Fruit fly (Drosophila melanogaster): ENCODE results near the gene CG10096.

CG10096 gene

dm6 chr3R:12369135-12369792 is 26.5 kb downstream of the CG10096 start, which contains the start of gene GstD1:
Gene GstD1, minus strand, starts transcription at chr3R:12369268.
- TF ChIP-seq CG8478 (optimal IDR thresholded peaks at IDR 0.05) (no peak), CTCF (optimal IDR thresholded peaks at IDR 0.05) (no peak)

DNA sequence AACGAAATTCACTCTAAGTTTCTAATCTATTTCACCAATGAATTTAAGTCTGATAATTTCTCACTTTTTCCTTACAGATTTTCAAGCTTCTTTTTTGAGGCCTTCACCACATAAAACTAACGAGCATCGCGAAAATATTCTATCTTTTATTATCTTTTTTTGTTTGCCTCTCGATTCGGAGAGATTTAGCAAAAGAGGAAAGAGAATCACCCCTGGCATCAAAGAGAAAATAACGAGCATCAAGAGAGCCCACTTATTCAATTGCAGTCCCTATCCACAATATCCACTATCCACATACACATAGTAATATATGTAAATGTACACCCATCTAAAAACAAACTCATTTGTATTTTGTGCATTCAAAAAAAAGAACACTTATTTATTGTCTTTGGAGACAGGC is 28.3 kb downstream of the CG10096 start, which contains the start of gene GstD9:
GstD9 (minus strand) TSS at position 101 of the 400 bp plus-strand sequence.
- no peak for TF ChIP-seq CTCF (optimal IDR thresholded peaks at IDR 0.05)
- no peak for TF ChIP-seq CG8478 (optimal IDR thresholded peaks at IDR 0.05)

- no peak for TF ChIP-seq CG8478 (optimal IDR thresholded peaks at IDR 0.05)
- TF ChIP-seq CTCF (optimal IDR thresholded peaks at IDR 0.05): no peak
These were observed 29.9 kb downstream of the CG10096 start for dm6 chr3R:12365887-12366286.

- TF ChIP-seq CG8478 (optimal IDR thresholded peaks at IDR 0.05) (no peak), CTCF (optimal IDR thresholded peaks at IDR 0.05) (no peak)
These were observed 30.4 kb downstream of the CG10096 start, which contains the start of gene GstD10 for dm6 chr3R:12365264-12365840. Gene GstD10, minus strand, starts transcription at chr3R:12365735.

DNA sequence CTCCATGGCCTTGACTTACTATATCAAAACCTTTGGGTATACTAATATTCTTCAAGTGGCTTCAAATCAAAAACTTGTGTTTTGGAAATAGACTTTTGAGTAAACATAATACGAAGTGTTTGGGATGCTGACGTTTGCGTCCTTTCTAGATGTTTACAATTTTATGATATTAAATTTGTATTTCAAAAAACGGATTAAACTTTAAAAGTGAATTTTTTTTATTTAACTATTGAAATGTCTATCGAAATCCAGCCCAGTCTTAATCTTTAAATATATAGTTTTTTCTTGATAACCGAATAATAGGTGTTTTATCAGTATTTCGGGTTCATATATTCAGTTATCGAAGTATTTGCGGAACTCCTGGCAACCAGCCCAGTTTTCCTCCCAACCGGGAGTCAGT is 31.2 kb downstream of the CG10096 start, which contains the start of gene Tim17a1:
Tim17a1 (minus strand) TSS at position 101 of the 400 bp plus-strand sequence.
- TF ChIP-seq CG8478 (optimal IDR thresholded peaks at IDR 0.05) (no peak), CTCF (optimal IDR thresholded peaks at IDR 0.05) (no peak)

DNA sequence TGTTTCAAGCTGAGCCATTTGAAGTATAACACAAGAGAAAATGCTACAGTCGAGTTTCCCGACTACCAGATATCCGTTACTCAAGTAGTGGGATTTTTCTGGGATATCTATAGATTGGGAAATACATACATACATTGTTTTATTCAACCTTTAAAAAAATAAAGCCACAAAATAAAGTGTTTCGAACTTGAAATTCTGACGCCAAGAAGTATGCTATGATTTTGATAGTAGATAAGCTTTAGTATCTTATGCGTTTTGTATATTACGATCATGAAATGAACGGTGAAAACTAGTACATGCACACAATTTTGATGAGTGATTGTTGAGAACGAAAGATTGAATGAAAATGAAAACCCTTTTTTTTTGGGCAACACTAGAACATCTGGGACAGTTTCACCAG is 32.2 kb downstream of the CG10096 start:
- TF ChIP-seq CTCF (optimal IDR thresholded peaks at IDR 0.05) (no peak), CG8478 (optimal IDR thresholded peaks at IDR 0.05) (no peak)

DNA sequence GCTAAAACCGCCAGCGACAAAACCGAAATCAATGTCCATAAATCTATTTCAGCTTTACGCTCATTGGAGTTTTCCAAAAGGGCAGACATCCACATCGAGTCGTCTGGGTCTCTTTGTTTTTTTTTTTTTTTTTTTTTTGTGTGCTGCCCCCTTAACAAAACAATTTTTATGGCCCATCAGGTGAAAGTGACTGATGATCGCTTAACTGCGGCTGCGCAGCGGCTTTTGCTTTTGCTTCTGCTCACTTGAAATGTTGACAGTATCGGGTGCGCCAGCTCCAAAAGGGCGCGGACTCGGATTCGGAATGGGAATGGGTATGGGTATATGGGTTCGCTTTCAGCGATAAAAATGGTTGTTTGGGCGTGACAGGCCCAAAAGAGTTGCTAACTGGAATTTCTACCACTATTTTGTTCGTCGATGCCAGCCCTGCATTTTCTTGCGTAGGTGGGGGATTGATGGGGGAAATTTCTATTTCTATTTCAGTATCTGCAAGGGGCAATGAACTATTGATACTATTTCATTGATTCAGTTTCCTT is 33.8 kb downstream of the CG10096 start:
- TF ChIP-seq CTCF (optimal IDR thresholded peaks at IDR 0.05) (no peak), CG8478 (optimal IDR thresholded peaks at IDR 0.05) (no peak)

DNA sequence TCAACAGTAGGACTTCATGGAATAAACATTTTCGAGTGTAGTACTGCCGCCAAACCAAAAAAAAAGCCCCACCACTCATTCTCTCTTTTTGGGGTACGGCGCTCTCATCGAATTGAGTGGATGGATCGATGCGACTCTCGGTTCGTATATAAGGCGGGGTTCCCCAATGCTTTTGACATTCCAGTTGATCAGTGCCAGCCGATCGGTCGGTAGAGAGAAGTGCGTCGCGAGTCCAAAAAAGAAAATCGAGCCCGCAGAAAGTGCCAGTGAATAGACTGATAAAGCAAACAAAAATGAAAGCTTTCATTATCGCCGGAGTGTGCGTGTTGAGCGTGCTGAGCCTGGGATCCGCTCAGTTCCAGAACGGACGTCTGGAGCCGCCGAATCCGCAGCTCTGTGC is 35.9 kb downstream of the CG10096 start, which contains the start of gene CG4115:
CG4115 (plus strand) TSS at position 172 of the 400 bp plus-strand sequence.
- TF ChIP-seq CG8478 (optimal IDR thresholded peaks at IDR 0.05) (no peak), CTCF (optimal IDR thresholded peaks at IDR 0.05) (no peak)

DNA sequence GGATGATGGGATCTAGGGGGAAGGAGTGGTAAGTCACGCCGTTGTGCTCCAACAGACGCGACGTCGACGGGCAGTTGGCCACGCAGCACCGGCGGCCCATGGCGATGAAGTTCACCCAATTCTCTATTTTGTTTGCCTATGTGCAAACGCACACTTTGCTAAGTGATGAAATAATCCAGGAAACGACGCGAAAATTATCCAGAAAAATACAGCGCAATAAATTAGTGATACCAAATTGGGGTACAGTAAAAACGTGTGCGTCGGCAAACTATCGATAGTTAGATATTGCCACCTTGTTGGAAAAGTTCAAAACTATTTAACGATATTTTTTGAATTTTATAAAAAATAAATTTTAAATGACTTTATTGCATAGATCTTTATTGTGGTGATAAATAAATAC is 39.7 kb downstream of the CG10096 start, which contains the start of gene MBD-R2:
MBD-R2 (minus strand) TSS at position 222 of the 400 bp plus-strand sequence.
- TF ChIP-seq CTCF (optimal IDR thresholded peaks at IDR 0.05) (peak in 1 of 2 experiments; percentile 29), CG8478 (optimal IDR thresholded peaks at IDR 0.05) (no peak)

DNA sequence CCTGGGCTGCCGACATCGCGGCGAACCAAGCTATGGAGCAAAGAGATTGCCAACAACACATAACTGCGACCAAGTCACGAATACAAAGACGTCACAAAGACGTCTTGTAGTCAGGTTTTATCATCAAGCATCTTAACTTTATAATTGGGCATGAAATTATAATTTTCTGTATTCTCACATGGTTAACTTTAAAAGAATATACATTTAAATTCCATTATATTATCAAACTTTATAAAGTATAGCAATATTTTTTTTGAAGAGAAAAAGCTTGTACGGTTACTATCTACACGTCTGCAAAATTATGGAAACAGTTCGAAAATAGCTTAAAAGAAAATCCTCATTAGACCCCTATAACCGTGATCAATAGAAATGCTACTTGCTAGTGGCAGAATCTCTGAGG is 43.8 kb downstream of the CG10096 start, which contains the start of gene CG10041:
CG10041 (minus strand) TSS at position 101 of the 400 bp plus-strand sequence.
- no peak for TF ChIP-seq CTCF (optimal IDR thresholded peaks at IDR 0.05)
- no peak for TF ChIP-seq CG8478 (optimal IDR thresholded peaks at IDR 0.05)

DNA sequence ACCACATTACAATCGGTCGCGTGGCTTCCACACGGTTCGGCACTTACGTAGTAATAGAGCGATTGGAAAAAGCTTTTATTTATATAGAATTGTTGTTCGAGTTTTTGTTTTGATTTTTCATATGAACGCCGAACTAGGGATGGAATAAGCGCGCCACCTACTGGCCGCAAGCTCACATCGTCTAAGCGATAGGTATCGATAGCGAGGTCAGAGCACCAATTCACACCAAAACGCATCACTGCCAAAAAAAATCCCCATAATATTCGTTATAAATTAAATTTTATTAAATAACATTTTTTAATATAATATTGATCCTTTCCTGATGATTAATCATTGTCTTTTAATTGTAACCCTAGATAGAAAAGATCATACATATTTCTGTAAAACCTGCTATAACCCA is 45.3 kb downstream of the CG10096 start, which contains the start of gene CG10038:
CG10038 (minus strand) TSS at position 148 of the 400 bp plus-strand sequence.
- TF ChIP-seq CTCF (optimal IDR thresholded peaks at IDR 0.05) (peak; percentile 57 to 85), CG8478 (optimal IDR thresholded peaks at IDR 0.05) (no peak)

- TF ChIP-seq CTCF (optimal IDR thresholded peaks at IDR 0.05) (no peak), CG8478 (optimal IDR thresholded peaks at IDR 0.05) (no peak)
These were observed 48.1 kb downstream of the CG10096 start for dm6 chr3R:12347659-12348058.

dm6 chr3R:12345989-12346388 is 49.8 kb downstream of the CG10096 start:
- no peak for TF ChIP-seq CTCF (optimal IDR thresholded peaks at IDR 0.05)
- TF ChIP-seq CG8478 (optimal IDR thresholded peaks at IDR 0.05): no peak

DNA sequence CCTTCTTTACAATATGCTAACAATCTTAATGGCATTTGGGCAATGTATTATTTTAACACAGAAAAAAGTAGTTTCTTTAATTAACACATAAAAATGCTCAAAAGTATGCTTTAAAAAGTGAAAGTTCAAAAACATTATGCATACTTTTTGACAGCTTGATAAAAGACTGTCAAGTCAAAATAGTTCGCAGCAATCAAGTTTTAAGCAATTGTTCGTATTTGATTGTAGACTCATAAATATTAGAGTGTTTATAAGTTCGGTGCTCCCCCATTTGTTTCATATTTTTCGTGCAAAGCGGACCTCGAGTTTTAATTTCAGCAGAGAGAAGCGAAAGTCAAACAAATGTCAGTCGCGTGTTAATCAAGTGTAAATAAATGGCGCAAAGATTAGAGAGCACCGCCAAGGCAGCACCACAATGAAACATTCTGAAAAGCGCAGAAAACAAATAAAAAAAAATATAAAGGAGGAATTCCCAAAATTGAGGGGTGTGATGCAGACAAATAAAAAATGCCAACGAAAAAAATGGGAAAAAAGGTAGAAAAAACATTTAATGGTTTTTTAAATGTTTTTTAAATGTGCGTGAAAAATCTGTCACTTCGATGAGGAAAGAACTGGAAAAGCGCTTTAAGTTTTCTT is 50.7 kb downstream of the CG10096 start:
- TF ChIP-seq CTCF (optimal IDR thresholded peaks at IDR 0.05) (no peak), CG8478 (optimal IDR thresholded peaks at IDR 0.05) (no peak)

- TF ChIP-seq CTCF (optimal IDR thresholded peaks at IDR 0.05): no peak
- TF ChIP-seq CG8478 (optimal IDR thresholded peaks at IDR 0.05): no peak
These were observed 54.4 kb downstream of the CG10096 start, which contains the start of gene Sgsf for dm6 chr3R:12341374-12341773. Gene Sgsf, plus strand, starts transcription at chr3R:12341674.
